Fruit fly (Drosophila melanogaster): ENCODE results near the gene CG13837.
A peak's percentile ranks its signal among the peaks of the same experiment; 100 is the strongest.

DNA sequence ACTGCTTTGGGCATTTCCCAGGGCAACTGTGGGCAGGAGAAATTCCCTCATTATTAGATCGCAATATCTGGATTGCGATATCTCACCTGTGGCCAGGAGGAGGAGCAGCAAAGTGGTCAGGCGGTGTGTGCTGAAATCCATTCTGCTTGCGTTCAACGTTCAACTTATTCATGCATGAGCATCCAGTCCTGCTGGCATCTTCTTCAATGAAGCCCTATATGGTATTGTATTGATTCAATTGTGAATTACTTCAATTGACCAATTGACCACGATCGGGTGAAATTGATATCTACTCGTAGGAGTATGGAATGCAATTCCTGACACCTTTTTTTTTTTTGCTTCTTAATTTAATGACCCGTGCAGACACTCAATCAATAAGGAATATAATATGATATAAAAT lies 12.3 kb downstream of the CG13837 start:
- TF ChIP-seq h (optimal IDR thresholded peaks at IDR 0.05), result no peak
- TF ChIP-seq ttk (optimal IDR thresholded peaks at IDR 0.05), result peak; percentile 100
- TF ChIP-seq Myc (optimal IDR thresholded peaks at IDR 0.05), result no peak
